Fruit fly (Drosophila melanogaster): ENCODE measurements around the gene C1GalTA.

Gene C1GalTA

DNA sequence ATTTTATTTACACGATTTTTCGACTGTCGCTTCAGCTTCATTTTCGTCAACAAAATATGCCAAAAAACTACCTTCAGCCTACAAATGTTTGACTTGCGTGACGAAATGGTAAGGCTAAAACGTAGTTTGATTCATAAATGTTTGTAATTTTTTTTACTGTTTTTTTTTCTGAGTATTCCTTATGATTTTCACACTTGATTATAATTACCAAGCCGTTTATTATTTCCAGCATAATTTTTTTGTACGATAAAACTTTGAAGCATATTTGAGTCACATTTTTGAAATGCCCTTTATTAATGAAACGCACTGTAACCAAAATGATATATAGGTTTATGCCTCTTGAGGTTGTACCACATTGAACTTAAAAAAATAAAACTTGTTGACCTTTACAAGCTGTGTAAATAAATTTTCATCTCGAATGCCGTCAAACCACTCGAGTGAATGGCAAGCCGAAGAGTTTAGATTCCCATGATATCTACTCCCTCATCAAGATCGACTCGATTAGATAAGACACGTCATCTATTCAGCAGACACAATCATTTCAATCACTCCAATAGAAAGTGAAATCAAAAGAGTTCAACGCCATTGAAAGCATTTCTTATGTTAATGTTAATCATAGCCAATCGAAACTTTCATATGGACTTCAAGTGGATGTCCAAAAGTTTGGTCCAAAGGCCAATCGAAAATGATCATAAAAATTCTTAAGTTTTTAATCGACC lies 31.7 kb upstream of the C1GalTA start (continued):
- TF ChIP-seq CG15011 (GFP tag; optimal IDR thresholded peaks at IDR 0.05) (peak; percentile 17), sens (GFP tag) (peak; percentile 92), Eip74EF (GFP tag; optimal IDR thresholded peaks at IDR 0.05) (peak in 1 of 2 experiments; percentile 59), CG12104 (GFP tag; optimal IDR thresholded peaks at IDR 0.05) (peak; percentile 11), Max (GFP tag; optimal IDR thresholded peaks at IDR 0.05) (peak; percentile 14), esg (GFP tag; conservative IDR thresholded peaks at IDR 0.05) (peak; percentile 47), tna (GFP tag; IDR thresholded peaks at IDR 0.05; ENCODE audit: partially characterized antibody) (no peak), CG5245 (GFP tag; optimal IDR thresholded peaks at IDR 0.05) (no peak), run (tag; optimal IDR thresholded peaks at IDR 0.05) (peak; percentile 59), Fer1 (GFP tag; optimal IDR thresholded peaks at IDR 0.05) (peak; percentile 46), Abd-B (GFP tag; optimal IDR thresholded peaks at IDR 0.05) (peak; percentile 28), B-H1 (GFP tag; IDR thresholded peaks at IDR 0.05) (0 out of 3 replicates have a peak, but pooled peaks have one; percentile 24), CG1529 (GFP tag; optimal IDR thresholded peaks at IDR 0.05) (no peak), Dip2 (GFP tag; IDR thresholded peaks at IDR 0.05) (no peak), CoRest (tag; optimal IDR thresholded peaks at IDR 0.05) (peak; percentile 65), CTCF (GFP tag; optimal IDR thresholded peaks at IDR 0.05) (no peak), CG15514 (GFP tag; optimal IDR thresholded peaks at IDR 0.05) (peak; percentile 7), CG31224 (GFP tag; IDR thresholded peaks at IDR 0.05) (no peak), CG17359 (tag; optimal IDR thresholded peaks at IDR 0.05) (peak; percentile 70), D (optimal IDR thresholded peaks at IDR 0.05) (no peak), D (GFP tag; optimal IDR thresholded peaks at IDR 0.05) (no peak), CG7786 (GFP tag; optimal IDR thresholded peaks at IDR 0.05) (peak; percentile 11), HLH3B (GFP tag; IDR thresholded peaks at IDR 0.05) (peak; percentile 54; the same call in 1 of the 2 replicates), CG3847 (GFP tag; IDR thresholded peaks at IDR 0.05) (peak; percentile 51; the same call in 1 of the 2 replicates), CG10147 (GFP tag; optimal IDR thresholded peaks at IDR 0.05) (peak; percentile 50), pan (optimal IDR thresholded peaks at IDR 0.05) (no peak), pan (GFP tag; optimal IDR thresholded peaks at IDR 0.05 in 1 of 2, IDR thresholded peaks at IDR 0.05 in 1 of 2) (peak in 1 of 2 experiments; percentile 60), Pdp1 (GFP tag; optimal IDR thresholded peaks at IDR 0.05) (peak; percentile 8 to 23), phol (tag; optimal IDR thresholded peaks at IDR 0.05) (peak; percentile 41), CG2199 (GFP tag; IDR thresholded peaks at IDR 0.05) (no peak), CG17361 (GFP tag; IDR thresholded peaks at IDR 0.05) (peak; percentile 63; the same call in 2 of the 3 replicates), ssp (GFP tag; IDR thresholded peaks at IDR 0.05) (no peak), E2f2 (GFP tag; IDR thresholded peaks at IDR 0.05) (peak; percentile 54; the same call in 1 of the 2 replicates), CG16815 (GFP tag; optimal IDR thresholded peaks at IDR 0.05) (no peak), CG11093 (GFP tag; IDR thresholded peaks at IDR 0.05) (0 out of 3 replicates have a peak, but pooled peaks have one; percentile 31), sqz (GFP tag; optimal IDR thresholded peaks at IDR 0.05) (peak; percentile 49), CG17328 (GFP tag; IDR thresholded peaks at IDR 0.05) (peak; percentile 52), pfk (GFP tag; optimal IDR thresholded peaks at IDR 0.05) (no peak), GATAe (GFP tag; conservative IDR thresholded peaks at IDR 0.05) (no peak), Hsf (GFP tag; optimal IDR thresholded peaks at IDR 0.05) (peak; percentile 38), CG18599 (GFP tag; optimal IDR thresholded peaks at IDR 0.05) (peak; percentile 44), CG3838 (GFP tag; optimal IDR thresholded peaks at IDR 0.05) (peak; percentile 3), Fer3 (tag; optimal IDR thresholded peaks at IDR 0.05) (peak; percentile 71), CG18262 (tag; optimal IDR thresholded peaks at IDR 0.05) (peak; percentile 2), CG11504 (tag; optimal IDR thresholded peaks at IDR 0.05) (peak; percentile 78), CG13296 (GFP tag; optimal IDR thresholded peaks at IDR 0.05) (peak; percentile 63), CG6683 (GFP tag; optimal IDR thresholded peaks at IDR 0.05) (peak; percentile 4), CG9437 (GFP tag; optimal IDR thresholded peaks at IDR 0.05) (peak; percentile 7), CG10267 (tag; optimal IDR thresholded peaks at IDR 0.05) (peak; percentile 34)

Measured in whole organism, embryonic.